Fruit fly (Drosophila melanogaster) whole organism, adult: Measurements from ENCODE around the gene CG5114.

Experiments
- CG14711 ChIP-seq: fragments of 200-800 bp; sonication (Bioruptor generic); optimal IDR thresholded peaks from 2 replicates; lab custom pipeline; 2018; ENCODE audit warnings: missing biosample characterization, mild to moderate bottlenecking, missing genetic modification characterization, moderate library complexity
- CG1620 ChIP-seq: fragments of 200-800 bp; sonication (Bioruptor generic); optimal IDR thresholded peaks from 2 replicates; lab custom pipeline; 2016; ENCODE audit warnings: missing biosample characterization, missing genetic modification characterization
- CG5204 ChIP-seq: fragments of 200-800 bp; sonication (Bioruptor generic); optimal IDR thresholded peaks from 2 replicates; lab custom pipeline; 2016; ENCODE audit warnings: missing biosample characterization, missing genetic modification characterization
- CG7045 ChIP-seq: fragments of 200-800 bp; sonication (Bioruptor generic); optimal IDR thresholded peaks from 2 replicates; lab custom pipeline; 2017; ENCODE audit warnings: missing biosample characterization, mild to moderate bottlenecking, missing genetic modification characterization
- CG7101 ChIP-seq: fragments of 200-800 bp; sonication (Bioruptor generic); optimal IDR thresholded peaks from 2 replicates; lab custom pipeline; 2018; ENCODE audit warnings: missing biosample characterization, mild to moderate bottlenecking, missing genetic modification characterization, moderate library complexity
- Clk ChIP-seq: fragments of 200-800 bp; sonication (Bioruptor generic); optimal IDR thresholded peaks from 2 replicates; lab custom pipeline; 2017; ENCODE audit warnings: missing biosample characterization, missing genetic modification characterization
- Crg-1 ChIP-seq: fragments of 200-800 bp; sonication (Bioruptor generic); optimal IDR thresholded peaks from 2 replicates; lab custom pipeline; 2016; ENCODE audit warnings: missing biosample characterization, missing genetic modification characterization
- Mnt ChIP-seq: fragments of 200-800 bp; sonication (Bioruptor generic); optimal IDR thresholded peaks from 2 replicates; lab custom pipeline; 2016; ENCODE audit warnings: missing biosample characterization, mild to moderate bottlenecking, missing genetic modification characterization
- bab1 ChIP-seq: fragments of 200-800 bp; sonication (Bioruptor generic); optimal IDR thresholded peaks from 3 replicates; lab custom pipeline; 2019; ENCODE audit warnings: missing biosample characterization, mild to moderate bottlenecking, missing genetic modification characterization, moderate library complexity
- kay ChIP-seq: fragments of 200-800 bp; sonication (Bioruptor generic); peaks from one replicate; lab custom pipeline; 2016; ENCODE audit warnings: missing biosample characterization, missing genetic modification characterization, borderline replicate concordance
- ovo ChIP-seq: fragments of 200-800 bp; sonication (Bioruptor generic); optimal IDR thresholded peaks from 2 replicates; lab custom pipeline; 2016; ENCODE audit warnings: missing biosample characterization, missing genetic modification characterization
- tj ChIP-seq: fragments of 200-800 bp; sonication (Bioruptor generic); optimal IDR thresholded peaks from 3 replicates; lab custom pipeline; 2017; ENCODE audit warnings: missing biosample characterization, mild to moderate bottlenecking, missing genetic modification characterization, moderate library complexity

DNA sequence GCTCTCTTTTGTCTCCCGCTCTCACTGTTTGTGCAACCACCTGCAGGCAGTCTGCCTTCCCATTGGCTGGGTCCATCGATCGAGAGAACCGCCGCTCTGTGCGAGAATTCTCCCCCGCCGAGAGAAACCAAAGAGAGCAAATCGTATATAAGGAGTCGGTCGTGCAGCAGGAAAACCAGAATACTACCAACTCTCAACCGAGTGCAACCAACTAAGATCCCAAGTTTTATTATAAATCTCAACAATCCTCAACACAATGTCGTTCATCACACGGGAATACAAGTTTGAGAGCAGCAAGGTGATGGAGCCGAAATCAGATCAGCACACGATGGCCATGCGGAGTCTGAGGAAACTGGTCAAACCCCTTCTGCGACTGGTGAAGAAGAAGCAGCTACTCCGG is 13.5 kb upstream of the CG5114 start, which contains the start of gene Tom:
- TF ChIP-seq Clk (GFP tag; lab: Kevin White, UChicago) (no peak), bab1 (GFP tag; lab: Kevin White, UChicago) (no peak), CG7045 (GFP tag; lab: Kevin White, UChicago) (no peak), ovo (GFP tag; lab: Kevin White, UChicago) (no peak), CG5204 (no peak), kay (GFP tag; lab: Kevin White, UChicago) (no peak), Crg-1 (no peak), Mnt (GFP tag; lab: Kevin White, UChicago) (no peak), CG7101 (tag; lab: Kevin White, UChicago) (no peak), CG14711 (tag; lab: Kevin White, UChicago) (no peak), tj (GFP tag; lab: Kevin White, UChicago) (no peak), CG1620 (GFP tag; lab: Kevin White, UChicago) (no peak)
